Worm (Caenorhabditis elegans) whole organism, mixed stage, embryonic: ENCODE measurements around the gene F09F9.3.

ENCODE experiments used
- bed-3 ChIP-seq: fragments of 200-800 bp; sonication (Bioruptor generic); optimal IDR thresholded peaks from 3 replicates; lab custom pipeline; 2018; ENCODE audit warnings: mild to moderate bottlenecking, missing genetic modification characterization, moderate library complexity, missing compliant biosample characterization
- blmp-1 ChIP-seq: fragments of 150-350 bp; optimal IDR thresholded peaks from 2 replicates; lab custom pipeline; 2014; ENCODE audit warnings: missing biosample characterization, missing genetic modification characterization
- ceh-39 ChIP-seq: fragments of 150-350 bp; optimal IDR thresholded peaks from 2 replicates; lab custom pipeline; 2014; ENCODE audit warnings: missing biosample characterization, missing genetic modification characterization
- ceh-43 ChIP-seq: fragments of 200-800 bp; sonication (Bioruptor generic); optimal IDR thresholded peaks from 2 replicates; lab custom pipeline; 2018; ENCODE audit warnings: mild to moderate bottlenecking, missing genetic modification characterization, moderate library complexity, missing compliant biosample characterization
- ces-1 ChIP-seq: fragments of 150-350 bp; optimal IDR thresholded peaks from 2 replicates; lab custom pipeline; 2014; ENCODE audit warnings: missing biosample characterization, missing genetic modification reagents, missing genetic modification characterization
- cnd-1 ChIP-seq: fragments of 200-800 bp; sonication (Bioruptor generic); optimal IDR thresholded peaks from 2 replicates; lab custom pipeline; 2018; ENCODE audit warnings: mild to moderate bottlenecking, missing genetic modification characterization, missing compliant biosample characterization
- elt-3 ChIP-seq: fragments of 150-350 bp; optimal IDR thresholded peaks from 2 replicates; lab custom pipeline; 2014; ENCODE audit warnings: missing biosample characterization, missing genetic modification characterization
- lin-13 ChIP-seq: fragments of 150-350 bp; optimal IDR thresholded peaks from 2 replicates; lab custom pipeline; 2014; ENCODE audit warnings: missing biosample characterization, missing genetic modification characterization
- mep-1 ChIP-seq: fragments of 150-350 bp; optimal IDR thresholded peaks from 2 replicates; lab custom pipeline; 2017; ENCODE audit warnings: missing biosample characterization, missing genetic modification reagents, missing genetic modification characterization, inconsistent platforms
- nhr-76 ChIP-seq: sonication (generic microtip); optimal IDR thresholded peaks from 2 replicates; lab custom pipeline; 2017; ENCODE audit warnings: missing biosample characterization, missing genetic modification characterization
- pha-4 ChIP-seq: fragments of 150-350 bp; optimal IDR thresholded peaks from 2 replicates; lab custom pipeline; 2018; ENCODE audit warnings: missing biosample characterization, missing genetic modification reagents, missing genetic modification characterization
- snpc-4 ChIP-seq: fragments of 150-350 bp; optimal IDR thresholded peaks from 2 replicates; lab custom pipeline; 2014; ENCODE audit warnings: missing biosample characterization, missing genetic modification characterization
- unc-62 ChIP-seq: fragments of 150-350 bp; optimal IDR thresholded peaks from 2 replicates; lab custom pipeline; 2014; ENCODE audit warnings: missing biosample characterization, missing genetic modification reagents, missing genetic modification characterization
- ztf-11 ChIP-seq: fragments of 150-350 bp; optimal IDR thresholded peaks from 2 replicates; lab custom pipeline; 2014; ENCODE audit warnings: missing biosample characterization, missing genetic modification characterization

ce11 chrX:4132243-4132642 is 11.4 kb upstream of the F09F9.3 start:
- TF ChIP-seq cnd-1 (tag; lab: Kevin White, UChicago) = no peak
- no peak for TF ChIP-seq lin-13
- no peak for TF ChIP-seq snpc-4 (tag; lab: Kevin White, UChicago)
- no peak for TF ChIP-seq ces-1 (GFP tag; lab: Kevin White, UChicago)
- TF ChIP-seq ceh-39 (tag; lab: Kevin White, UChicago) = no peak
- no peak for TF ChIP-seq bed-3 (GFP tag; lab: Kevin White, UChicago)
- no peak for TF ChIP-seq ztf-11 (tag; lab: Kevin White, UChicago)
- no peak for TF ChIP-seq pha-4 (tag; lab: Kevin White, UChicago)
- TF ChIP-seq unc-62 (GFP tag; lab: Kevin White, UChicago) = no peak
- no peak for TF ChIP-seq blmp-1 (tag; lab: Kevin White, UChicago)
- no peak for TF ChIP-seq ceh-43 (GFP tag; lab: Kevin White, UChicago)
- TF ChIP-seq elt-3 (tag; lab: Kevin White, UChicago) = no peak
- TF ChIP-seq mep-1 (tag; lab: Kevin White, UChicago) = no peak
- no peak for TF ChIP-seq nhr-76
